Fruit fly (Drosophila melanogaster) whole organism, embryonic: ENCODE results near the gene tomb.

Experiments
- Atf6 ChIP-seq: fragments of 200-800 bp; sonication (Bioruptor generic); IDR thresholded peaks from 2 replicates; pipeline ENCODE4 v1.3.6; 2022; ENCODE audit warnings: missing biosample characterization, missing genetic modification characterization
- CG10267 ChIP-seq: fragments of 200-800 bp; sonication (Bioruptor generic); optimal IDR thresholded peaks from 2 replicates; lab custom pipeline; 2018; ENCODE audit warnings: missing biosample characterization, mild to moderate bottlenecking, missing genetic modification characterization, moderate library complexity
- CG11695 ChIP-seq: fragments of 200-800 bp; sonication (Bioruptor generic); IDR thresholded peaks from 3 replicates; pipeline ENCODE4 v1.3.6; 2022; ENCODE audit warnings: missing biosample characterization, missing genetic modification characterization
- CG12219 ChIP-seq: fragments of 200-800 bp; sonication (Bioruptor generic); optimal IDR thresholded peaks from 3 replicates; lab custom pipeline; 2018; ENCODE audit warnings: missing biosample characterization, mild to moderate bottlenecking, missing genetic modification characterization
- CG12299 ChIP-seq: fragments of 200-800 bp; sonication (Bioruptor generic); optimal IDR thresholded peaks from 2 replicates; lab custom pipeline; 2018; ENCODE audit warnings: missing biosample characterization, mild to moderate bottlenecking, missing genetic modification characterization
- CG12744 ChIP-seq: fragments of 200-800 bp; sonication (Bioruptor generic); optimal IDR thresholded peaks from 2 replicates; lab custom pipeline; 2016; ENCODE audit warnings: missing biosample characterization, missing genetic modification characterization
- CG13624 ChIP-seq: fragments of 200-800 bp; sonication (Bioruptor generic); optimal IDR thresholded peaks from 2 replicates; lab custom pipeline; 2016; ENCODE audit warnings: missing biosample characterization, missing genetic modification characterization
- CG13775 ChIP-seq: fragments of 200-800 bp; sonication (Bioruptor generic); optimal IDR thresholded peaks from 3 replicates; lab custom pipeline; 2017; ENCODE audit warnings: missing biosample characterization, mild to moderate bottlenecking, missing genetic modification characterization
- CG1603 ChIP-seq: fragments of 200-800 bp; sonication (Bioruptor generic); optimal IDR thresholded peaks from 2 replicates; lab custom pipeline; 2019; ENCODE audit warnings: missing biosample characterization, mild to moderate bottlenecking, missing genetic modification characterization, moderate library complexity
- CG1647 ChIP-seq: fragments of 200-800 bp; sonication (Bioruptor generic); optimal IDR thresholded peaks from 3 replicates; lab custom pipeline; 2016; ENCODE audit warnings: missing biosample characterization, missing genetic modification characterization
- CG17328 ChIP-seq: fragments of 200-800 bp; sonication (Bioruptor generic); IDR thresholded peaks from 2 replicates; pipeline ENCODE4 v1.3.6; 2022; ENCODE audit warnings: missing biosample characterization, missing genetic modification characterization
- CG17361 ChIP-seq: fragments of 200-800 bp; sonication (Bioruptor generic); IDR thresholded peaks from 3 replicates; pipeline ENCODE4 v1.3.6; 2022; ENCODE audit warnings: missing biosample characterization, missing genetic modification characterization
- CG30431 ChIP-seq: fragments of 200-800 bp; sonication (Bioruptor generic); optimal IDR thresholded peaks from 2 replicates; lab custom pipeline; 2017; ENCODE audit warnings: missing biosample characterization, missing genetic modification characterization
- CG33213 ChIP-seq: fragments of 200-800 bp; sonication (Bioruptor generic); optimal IDR thresholded peaks from 3 replicates; lab custom pipeline; 2016; ENCODE audit warnings: missing biosample characterization, missing genetic modification characterization
- CG4820 ChIP-seq: fragments of 200-800 bp; sonication (Bioruptor generic); optimal IDR thresholded peaks from 3 replicates; lab custom pipeline; 2016; ENCODE audit warnings: missing biosample characterization, missing genetic modification characterization
- CG6272 ChIP-seq: fragments of 200-800 bp; sonication (Bioruptor generic); IDR thresholded peaks from 2 replicates; pipeline ENCODE4 v1.3.6; 2022; ENCODE audit warnings: missing biosample characterization, missing genetic modification characterization
- CG7357 ChIP-seq: fragments of 200-800 bp; sonication (Bioruptor generic); IDR thresholded peaks from 3 replicates; pipeline ENCODE4 v1.3.6; 2022; ENCODE audit warnings: missing biosample characterization, missing genetic modification characterization
- CG9727 ChIP-seq: fragments of 200-800 bp; sonication (Bioruptor generic); optimal IDR thresholded peaks from 3 replicates; lab custom pipeline; 2017; ENCODE audit warnings: missing biosample characterization, mild to moderate bottlenecking, missing genetic modification characterization
- CG9817 ChIP-seq: fragments of 200-800 bp; sonication (Bioruptor generic); optimal IDR thresholded peaks from 2 replicates; lab custom pipeline; 2018; ENCODE audit warnings: missing biosample characterization, mild to moderate bottlenecking, missing genetic modification characterization, moderate library complexity
- Camta ChIP-seq: fragments of 200-800 bp; sonication (Bioruptor generic); optimal IDR thresholded peaks from 2 replicates; lab custom pipeline; 2016; ENCODE audit warnings: missing biosample characterization, missing genetic modification characterization
- CoRest ChIP-seq: fragments of 200-800 bp; sonication (Bioruptor generic); optimal IDR thresholded peaks from 3 replicates; lab custom pipeline; 2018; ENCODE audit warnings: missing biosample characterization, mild to moderate bottlenecking, missing genetic modification characterization, moderate library complexity
- Eip74EF ChIP-seq, 2 experiments: fragments of 200-800 bp in 1 of 2; fragments of >200 bp in 1 of 2; sonication (Bioruptor generic) in 1 of 2; optimal IDR thresholded peaks; 2 replicates each; lab custom pipeline; 2017 to 2019; ENCODE audit warnings: missing biosample characterization in 2 of 2, missing genetic modification characterization in 2 of 2, mild to moderate bottlenecking in 1 of 2, moderate library complexity in 1 of 2
- Fer3 ChIP-seq: fragments of 200-800 bp; sonication (Bioruptor generic); optimal IDR thresholded peaks from 2 replicates; lab custom pipeline; 2018; ENCODE audit warnings: missing biosample characterization, mild to moderate bottlenecking, missing genetic modification characterization, moderate library complexity
- H2.0 ChIP-seq: fragments of 200-800 bp; sonication (Bioruptor generic); IDR thresholded peaks from 2 replicates; pipeline ENCODE4 v1.3.6; 2022; ENCODE audit warnings: missing biosample characterization, missing genetic modification characterization
- HLH3B ChIP-seq: fragments of 200-800 bp; sonication (Bioruptor generic); IDR thresholded peaks from 2 replicates; pipeline ENCODE4 v1.3.6; 2022; ENCODE audit warnings: missing biosample characterization, missing genetic modification characterization
- MTF-1 ChIP-seq: fragments of 200-800 bp; sonication (Bioruptor generic); optimal IDR thresholded peaks from 2 replicates; lab custom pipeline; 2018; ENCODE audit warnings: missing biosample characterization, mild to moderate bottlenecking, missing genetic modification characterization, borderline replicate concordance
- Optix ChIP-seq: fragments of 200-800 bp; sonication (Bioruptor generic); IDR thresholded peaks from 3 replicates; pipeline ENCODE4 v1.3.6; 2022; ENCODE audit warnings: missing biosample characterization, missing genetic modification characterization
- PHDP ChIP-seq: fragments of 200-800 bp; sonication (Bioruptor generic); optimal IDR thresholded peaks from 3 replicates; lab custom pipeline; 2018; ENCODE audit warnings: missing biosample characterization, mild to moderate bottlenecking, missing genetic modification characterization, moderate library complexity
- ara ChIP-seq: fragments of 200-800 bp; sonication (Bioruptor generic); IDR thresholded peaks from 2 replicates; pipeline ENCODE4 v1.3.6; 2022; ENCODE audit warnings: missing biosample characterization, missing genetic modification characterization
- bcd ChIP-seq: fragments of 200-800 bp; sonication (Bioruptor generic); optimal IDR thresholded peaks from 2 replicates; lab custom pipeline; 2017; ENCODE audit warnings: missing biosample characterization, mild to moderate bottlenecking, missing genetic modification characterization
- chif ChIP-seq, 2 experiments: fragments of 200-800 bp; sonication (Bioruptor generic); optimal IDR thresholded peaks; 3 replicates each; lab custom pipeline; 2016; ENCODE audit warnings: missing biosample characterization in 2 of 2, missing genetic modification characterization in 2 of 2
- cwo ChIP-seq: fragments of 200-800 bp; sonication (Bioruptor generic); optimal IDR thresholded peaks from 3 replicates; lab custom pipeline; 2017; ENCODE audit warnings: missing biosample characterization, missing genetic modification characterization, mild to moderate bottlenecking, moderate library complexity, missing genetic modification reagents
- dmrt99B ChIP-seq: fragments of 200-800 bp; sonication (Bioruptor generic); optimal IDR thresholded peaks from 2 replicates; lab custom pipeline; 2018; ENCODE audit warnings: missing biosample characterization, mild to moderate bottlenecking, missing genetic modification characterization, moderate library complexity
- ems ChIP-seq: fragments of 200-800 bp; sonication (Bioruptor generic); optimal IDR thresholded peaks from 3 replicates; lab custom pipeline; 2016; ENCODE audit warnings: missing biosample characterization, missing genetic modification characterization
- fu2 ChIP-seq: fragments of 200-800 bp; sonication (Bioruptor generic); optimal IDR thresholded peaks from 2 replicates; lab custom pipeline; 2016; ENCODE audit warnings: missing biosample characterization, missing genetic modification characterization
- hb ChIP-seq: fragments of 200-800 bp; sonication (Bioruptor generic); IDR thresholded peaks from 3 replicates; pipeline ENCODE4 v1.3.6; 2022; ENCODE audit warnings: missing biosample characterization, missing genetic modification characterization; ENCODE audit not compliant: partially characterized antibody
- ind ChIP-seq: fragments of 200-800 bp; sonication (Bioruptor generic); optimal IDR thresholded peaks from 3 replicates; lab custom pipeline; 2016; ENCODE audit warnings: missing biosample characterization, missing genetic modification characterization
- nerfin-1 ChIP-seq: fragments of 200-800 bp; sonication (Bioruptor generic); optimal IDR thresholded peaks from 3 replicates; lab custom pipeline; 2019; ENCODE audit warnings: missing biosample characterization, mild to moderate bottlenecking, missing genetic modification characterization, moderate library complexity
- pan ChIP-seq, 4 experiments: fragments of >200 bp in 3 of 4; fragments of 200-800 bp in 1 of 4; sonication (Bioruptor generic) in 1 of 4; optimal IDR thresholded peaks in 3 of 4; IDR thresholded peaks in 1 of 4; 2 replicates each; pipeline versions ENCODE4 v1.3.6 to Lab custom; 2017 to 2022; ENCODE audit warnings: missing biosample characterization in 2 of 4, missing genetic modification characterization in 2 of 4, mixed read lengths in 1 of 4
- pzg ChIP-seq: fragments of 200-800 bp; sonication (Bioruptor generic); optimal IDR thresholded peaks from 3 replicates; lab custom pipeline; 2018; ENCODE audit warnings: missing biosample characterization, mild to moderate bottlenecking, missing genetic modification characterization, moderate library complexity
- repo ChIP-seq: fragments of 200-800 bp; sonication (Bioruptor generic); optimal IDR thresholded peaks from 2 replicates; lab custom pipeline; 2016; ENCODE audit warnings: missing biosample characterization, missing genetic modification characterization
- row ChIP-seq: fragments of 200-800 bp; sonication (Bioruptor generic); IDR thresholded peaks from 3 replicates; pipeline ENCODE4 v1.3.6; 2022; ENCODE audit warnings: missing biosample characterization, missing genetic modification characterization
- seq ChIP-seq: fragments of 200-800 bp; sonication (Bioruptor generic); IDR thresholded peaks from 2 replicates; pipeline ENCODE4 v1.3.6; 2022; ENCODE audit warnings: missing biosample characterization, missing genetic modification characterization
- shn ChIP-seq: fragments of 200-800 bp; sonication (Bioruptor generic); optimal IDR thresholded peaks from 3 replicates; lab custom pipeline; 2016; ENCODE audit warnings: missing biosample characterization, missing genetic modification characterization
- slbo ChIP-seq: fragments of 200-800 bp; sonication (Bioruptor generic); IDR thresholded peaks from 2 replicates; pipeline ENCODE4 v1.3.6; 2022; ENCODE audit warnings: missing biosample characterization, missing genetic modification characterization
- slp2 ChIP-seq: fragments of 200-800 bp; sonication (Bioruptor generic); optimal IDR thresholded peaks from 2 replicates; lab custom pipeline; 2016; ENCODE audit warnings: missing biosample characterization, missing genetic modification characterization
- vvl ChIP-seq: fragments of 200-800 bp; sonication (Bioruptor generic); IDR thresholded peaks from 2 replicates; pipeline ENCODE4 v1.3.6; 2022; ENCODE audit warnings: missing biosample characterization, missing genetic modification characterization
- wor ChIP-seq: fragments of 200-800 bp; sonication (Bioruptor generic); IDR thresholded peaks from 2 replicates; pipeline ENCODE4 v1.3.6; 2022; ENCODE audit warnings: missing biosample characterization, missing genetic modification characterization

The tomb gene

DNA sequence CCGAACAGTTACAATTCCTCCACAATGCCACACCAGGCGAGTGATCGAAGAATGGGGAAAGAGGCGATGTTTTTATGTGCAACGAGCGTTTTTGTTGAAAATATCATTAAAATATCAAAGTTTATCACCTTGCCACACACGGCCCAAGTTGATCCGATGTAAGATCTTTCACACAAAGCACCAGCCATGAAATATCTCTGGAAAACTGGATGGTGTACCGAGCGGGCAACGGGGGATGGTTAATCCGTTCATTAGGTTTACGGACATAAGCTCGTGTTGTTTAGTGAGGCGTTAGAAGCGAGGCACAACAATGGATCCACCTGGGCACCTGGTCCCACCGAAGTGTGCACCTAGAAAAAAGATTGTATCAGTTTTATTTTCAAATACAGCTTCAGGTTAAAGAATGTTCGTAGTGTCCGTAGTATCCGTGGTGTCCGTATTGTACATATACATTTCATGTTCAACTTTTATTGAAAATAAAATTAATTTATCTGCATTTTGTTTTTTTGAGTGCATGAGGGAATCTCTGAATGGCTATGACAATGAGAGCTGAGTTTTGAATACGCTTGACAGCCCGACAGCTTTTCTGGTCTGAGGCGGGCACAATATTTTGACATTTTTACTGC is 40.0 kb downstream of the tomb start (continued):
- TF ChIP-seq repo (peak; percentile 3), ind (peak; percentile 43), CG13624 (GFP tag; lab: Kevin White, UChicago) (peak; percentile 44), CG9817 (tag; lab: Kevin White, UChicago) (peak; percentile 62), shn (GFP tag; lab: Kevin White, UChicago) (peak; percentile 31), HLH3B (peak; percentile 40), CG12299 (tag; lab: Kevin White, UChicago) (peak; percentile 5), ems (peak; percentile 51), hb (GFP tag; lab: Robert Waterston, UW) (no peak), fu2 (GFP tag; lab: Kevin White, UChicago) (peak; percentile 2), ara (GFP tag; lab: Robert Waterston, UW) (peak; percentile 59; the same call in 1 of the 2 replicates), slbo (GFP tag; lab: Robert Waterston, UW) (peak; percentile 56; the same call in 1 of the 2 replicates), H2.0 (GFP tag; lab: Robert Waterston, UW) (peak; percentile 44; the same call in 1 of the 2 replicates), CG30431 (peak; percentile 49), CG11695 (GFP tag; lab: Robert Waterston, UW) (0 out of 3 replicates have a peak, but pooled peaks have one; percentile 51), Optix (GFP tag; lab: Robert Waterston, UW) (peak; percentile 45; the same call in 1 of the 3 replicates), Fer3 (tag; lab: Kevin White, UChicago) (peak; percentile 51), CG4820 (GFP tag; lab: Kevin White, UChicago) (peak; percentile 51), MTF-1 (GFP tag; lab: Kevin White, UChicago) (peak; percentile 19), CG13775 (peak; percentile 33), CG7357 (peak; percentile 12; the same call in 1 of the 3 replicates), bcd (peak; percentile 35), CG1603 (tag; lab: Kevin White, UChicago) (peak; percentile 73), CG6272 (GFP tag; lab: Robert Waterston, UW) (peak; percentile 39; the same call in 1 of the 2 replicates), slp2 (peak; percentile 36), CG10267 (tag; lab: Kevin White, UChicago) (peak; percentile 66), CG12219 (GFP tag; lab: Kevin White, UChicago) (peak; percentile 36), CG17361 (peak; percentile 61), vvl (peak; percentile 65), seq (peak; percentile 19; the same call in 1 of the 2 replicates), Eip74EF (GFP tag; optimal IDR thresholded peaks at IDR 0.05; lab: Kevin White, UChicago) (peak in 1 of 2 experiments; percentile 28), Camta (GFP tag; lab: Kevin White, UChicago) (peak; percentile 58), CG9727 (GFP tag; lab: Kevin White, UChicago) (peak; percentile 55), pan (optimal IDR thresholded peaks at IDR 0.05; lab: Kevin White, UChicago) (no peak), pan (GFP tag; optimal IDR thresholded peaks at IDR 0.05 in 1 of 2, IDR thresholded peaks at IDR 0.05 in 1 of 2) (no peak), wor (GFP tag; lab: Robert Waterston, UW) (peak; percentile 38; the same call in 1 of the 2 replicates), CG1647 (GFP tag; lab: Kevin White, UChicago) (peak; percentile 34), dmrt99B (tag; lab: Kevin White, UChicago) (peak; percentile 65), row (peak; percentile 68), CG17328 (GFP tag; lab: Robert Waterston, UW) (peak; percentile 73), pzg (GFP tag; lab: Kevin White, UChicago) (no peak), nerfin-1 (tag; lab: Kevin White, UChicago) (peak; percentile 50), cwo (GFP tag; lab: Kevin White, UChicago) (peak; percentile 15), Atf6 (peak; percentile 61; the same call in 1 of the 2 replicates), CoRest (peak; percentile 58), CG33213 (GFP tag; lab: Kevin White, UChicago) (peak; percentile 26), PHDP (tag; lab: Kevin White, UChicago) (peak; percentile 64), chif (GFP tag; optimal IDR thresholded peaks at IDR 0.05; lab: Kevin White, UChicago) (peak; percentile 30 to 73), CG12744 (GFP tag; lab: Kevin White, UChicago) (no peak)
